Worm (Caenorhabditis elegans): ENCODE results near the gene M02B1.3.
"Not testable (repeated sequence)": the region's sequence is repeated elsewhere in the genome, so short reads cannot be mapped to it uniquely, and the experiment has no call there.

M02B1.3 gene

ce11 chrIV:12834417-12834731 lies 1.9 kb upstream of the M02B1.3 start:
- TF ChIP-seq unc-62 (GFP tag; optimal IDR thresholded peaks at IDR 0.05): no peak

ce11 chrIV:12835363-12835762 lies 945 bp upstream of the M02B1.3 start:
- no peak for TF ChIP-seq unc-62 (GFP tag; optimal IDR thresholded peaks at IDR 0.05)

- TF ChIP-seq unc-62 (GFP tag; optimal IDR thresholded peaks at IDR 0.05): no peak
Measured at ce11 chrIV:12840348-12840747, 4.0 kb downstream of the M02B1.3 start.

- no peak for TF ChIP-seq unc-62 (GFP tag; optimal IDR thresholded peaks at IDR 0.05)
Measured at ce11 chrIV:12840873-12841272, 4.6 kb downstream of the M02B1.3 start.

- TF ChIP-seq unc-62 (GFP tag; optimal IDR thresholded peaks at IDR 0.05): no peak
Measured at ce11 chrIV:12842121-12842520, 5.8 kb downstream of the M02B1.3 start.

- TF ChIP-seq unc-62 (GFP tag; optimal IDR thresholded peaks at IDR 0.05): no peak
Measured at ce11 chrIV:12842895-12843294, 6.6 kb downstream of the M02B1.3 start.

- TF ChIP-seq unc-62 (GFP tag; optimal IDR thresholded peaks at IDR 0.05): no peak
Measured at ce11 chrIV:12845596-12845995, 9.3 kb downstream of the M02B1.3 start, which contains the start of gene txt-19. txt-19 (plus strand) TSS chrIV:12845899.

ce11 chrIV:12849030-12849560 lies 12.8 kb downstream of the M02B1.3 start, which contains the start of gene srf-3:
srf-3 (plus strand) TSS chrIV:12849510.
- no peak for TF ChIP-seq unc-62 (GFP tag; optimal IDR thresholded peaks at IDR 0.05)

- no peak for TF ChIP-seq unc-62 (GFP tag; optimal IDR thresholded peaks at IDR 0.05)
Measured at ce11 chrIV:12854372-12855114, 18.2 kb downstream of the M02B1.3 start.

- no peak for TF ChIP-seq unc-62 (GFP tag; optimal IDR thresholded peaks at IDR 0.05)
Measured at ce11 chrIV:12855248-12855647, 18.9 kb downstream of the M02B1.3 start, which contains the start of gene nstp-5. nstp-5 (plus strand) TSS chrIV:12855548.

ce11 chrIV:12859797-12860196 lies 23.5 kb downstream of the M02B1.3 start, which contains the start of gene gcy-18:
gcy-18 (plus strand) TSS chrIV:12860097.
- no peak for TF ChIP-seq unc-62 (GFP tag; optimal IDR thresholded peaks at IDR 0.05)

ce11 chrIV:12865884-12866283 lies 29.6 kb downstream of the M02B1.3 start, which contains the start of gene clec-186:
clec-186 (plus strand) TSS chrIV:12866109.
- TF ChIP-seq unc-62 (GFP tag; optimal IDR thresholded peaks at IDR 0.05): no peak

- TF ChIP-seq unc-62 (GFP tag; optimal IDR thresholded peaks at IDR 0.05): no peak
Measured at ce11 chrIV:12869383-12869782, 33.1 kb downstream of the M02B1.3 start.

ce11 chrIV:12869812-12870211 lies 33.5 kb downstream of the M02B1.3 start:
- no peak for TF ChIP-seq unc-62 (GFP tag; optimal IDR thresholded peaks at IDR 0.05)

- TF ChIP-seq unc-62 (GFP tag; optimal IDR thresholded peaks at IDR 0.05): no peak
Measured at ce11 chrIV:12870315-12870714, 34.0 kb downstream of the M02B1.3 start.

ce11 chrIV:12871445-12871947 lies 35.2 kb downstream of the M02B1.3 start, which contains the start of gene clec-187:
clec-187 (minus strand) TSS chrIV:12871495.
- no peak for TF ChIP-seq unc-62 (GFP tag; optimal IDR thresholded peaks at IDR 0.05)

- not testable (repeated sequence) for TF ChIP-seq unc-62 (GFP tag; optimal IDR thresholded peaks at IDR 0.05)
Measured at ce11 chrIV:12875260-12875659, 39.0 kb downstream of the M02B1.3 start, which contains the start of gene ZK896.1. ZK896.1 (minus strand) TSS chrIV:12875360.
